Fruit fly (Drosophila melanogaster) whole organism, adult: ENCODE data around the gene CG2691.

ENCODE experiments used
- CG12768 ChIP-seq: fragments of 200-800 bp; sonication (Bioruptor generic); optimal IDR thresholded peaks from 2 replicates; lab custom pipeline; 2017; ENCODE audit warnings: missing biosample characterization, missing genetic modification characterization, mild to moderate bottlenecking, moderate library complexity, missing genetic modification reagents
- CG14711 ChIP-seq: fragments of 200-800 bp; sonication (Bioruptor generic); optimal IDR thresholded peaks from 2 replicates; lab custom pipeline; 2018; ENCODE audit warnings: missing biosample characterization, mild to moderate bottlenecking, missing genetic modification characterization, moderate library complexity
- CG33017 ChIP-seq: fragments of 200-800 bp; sonication (Bioruptor generic); optimal IDR thresholded peaks from 2 replicates; lab custom pipeline; 2018; ENCODE audit warnings: missing biosample characterization, mild to moderate bottlenecking, missing genetic modification characterization, moderate library complexity
- Crg-1 ChIP-seq: fragments of 200-800 bp; sonication (Bioruptor generic); optimal IDR thresholded peaks from 2 replicates; lab custom pipeline; 2016; ENCODE audit warnings: missing biosample characterization, missing genetic modification characterization
- Mnt ChIP-seq: fragments of 200-800 bp; sonication (Bioruptor generic); optimal IDR thresholded peaks from 2 replicates; lab custom pipeline; 2016; ENCODE audit warnings: missing biosample characterization, mild to moderate bottlenecking, missing genetic modification characterization
- cic ChIP-seq: fragments of 200-800 bp; sonication (Bioruptor generic); optimal IDR thresholded peaks from 2 replicates; lab custom pipeline; 2017; ENCODE audit warnings: missing biosample characterization, mild to moderate bottlenecking, missing genetic modification characterization, moderate library complexity
- cnc ChIP-seq, 2 experiments: fragments of >200 bp; optimal IDR thresholded peaks; 2 replicates each; lab custom pipeline; 2017
- tj ChIP-seq: fragments of 200-800 bp; sonication (Bioruptor generic); optimal IDR thresholded peaks from 3 replicates; lab custom pipeline; 2017; ENCODE audit warnings: missing biosample characterization, mild to moderate bottlenecking, missing genetic modification characterization, moderate library complexity
- toe ChIP-seq: fragments of 200-800 bp; sonication (Bioruptor generic); optimal IDR thresholded peaks from 2 replicates; lab custom pipeline; 2016; ENCODE audit warnings: missing biosample characterization, missing genetic modification characterization

dm6 chrX:13593667-13594066, 30.5 kb downstream of the CG2691 start:
- TF ChIP-seq toe (GFP tag; lab: Kevin White, UChicago) (no peak), CG12768 (GFP tag; lab: Kevin White, UChicago) (no peak), CG14711 (tag; lab: Kevin White, UChicago) (no peak), cnc (optimal IDR thresholded peaks at IDR 0.05; lab: Kevin White, UChicago) (no peak), Mnt (GFP tag; lab: Kevin White, UChicago) (no peak), tj (GFP tag; lab: Kevin White, UChicago) (no peak), cic (GFP tag; lab: Kevin White, UChicago) (no peak), Crg-1 (GFP tag; lab: Kevin White, UChicago) (no peak), CG33017 (tag; lab: Kevin White, UChicago) (no peak)
